Worm (Caenorhabditis elegans) whole organism, L1 larva: ENCODE data around the gene F31E8.5.
A peak's percentile ranks its signal among the peaks of the same experiment; 100 is the strongest.

Source experiments
- C16A3.4 ChIP-seq: fragments of 150-350 bp; optimal IDR thresholded peaks from 2 replicates; lab custom pipeline; 2014; ENCODE audit warnings: missing biosample characterization, missing genetic modification characterization
- Y116A8C.19 ChIP-seq: sonication (generic microtip); optimal IDR thresholded peaks from 2 replicates; lab custom pipeline; 2016; ENCODE audit warnings: missing compliant biosample characterization, missing genetic modification characterization, borderline replicate concordance
- aha-1 ChIP-seq: fragments of 150-350 bp; optimal IDR thresholded peaks from 2 replicates; lab custom pipeline; 2014; ENCODE audit warnings: missing biosample characterization, missing genetic modification characterization
- alr-1 ChIP-seq: fragments of 200-800 bp; sonication (Bioruptor generic); optimal IDR thresholded peaks from 2 replicates; lab custom pipeline; 2018; ENCODE audit warnings: borderline replicate concordance, mild to moderate bottlenecking, missing genetic modification characterization, missing compliant biosample characterization
- blmp-1 ChIP-seq: fragments of 150-350 bp; optimal IDR thresholded peaks from 2 replicates; lab custom pipeline; 2014; ENCODE audit warnings: missing biosample characterization, missing genetic modification characterization
- ceh-8 ChIP-seq: fragments of 200-800 bp; sonication (Bioruptor generic); optimal IDR thresholded peaks from 2 replicates; lab custom pipeline; 2018; ENCODE audit warnings: mild to moderate bottlenecking, missing genetic modification characterization, moderate library complexity, missing compliant biosample characterization
- ceh-82 ChIP-seq, 3 experiments: fragments of 150-350 bp in 1 of 3; sonication (generic microtip) in 2 of 3; optimal IDR thresholded peaks; 2 replicates each; lab custom pipeline; 2014 to 2017; ENCODE audit warnings: missing biosample characterization in 3 of 3, missing genetic modification characterization in 3 of 3
- dpl-1 ChIP-seq, 3 experiments: fragments of 150-350 bp in 2 of 3; sonication (generic microtip) in 1 of 3; optimal IDR thresholded peaks; 2 replicates each; lab custom pipeline; 2014 to 2017; ENCODE audit warnings: missing biosample characterization in 3 of 3, missing genetic modification characterization in 3 of 3, missing genetic modification reagents in 3 of 3
- dsc-1 ChIP-seq: sonication (generic microtip); optimal IDR thresholded peaks from 2 replicates; lab custom pipeline; 2016; ENCODE audit warnings: mild to moderate bottlenecking, missing genetic modification characterization, missing compliant biosample characterization
- efl-1 ChIP-seq, 4 experiments: fragments of 150-350 bp; optimal IDR thresholded peaks in 3 of 4; peaks in 1 of 4; 1 replicate in 1 of 4; 2 replicates in 3 of 4; lab custom pipeline; 2014; ENCODE audit warnings: missing biosample characterization in 2 of 4, missing genetic modification characterization in 2 of 4, missing genetic modification reagents in 2 of 4
- egl-13 ChIP-seq: sonication (generic microtip); optimal IDR thresholded peaks from 2 replicates; lab custom pipeline; 2016; ENCODE audit warnings: missing genotype, missing genetic modification reagents, missing genetic modification characterization, missing compliant biosample characterization
- egl-27 ChIP-seq, 2 experiments: fragments of 150-350 bp in 1 of 2; sonication (generic microtip); optimal IDR thresholded peaks; 3 replicates each; lab custom pipeline; 2017 to 2018; ENCODE audit warnings: missing biosample characterization in 2 of 2, missing genetic modification characterization in 2 of 2, missing genetic modification reagents in 2 of 2
- elt-2 ChIP-seq: sonication (generic microtip); optimal IDR thresholded peaks from 2 replicates; lab custom pipeline; 2016; ENCODE audit warnings: missing genetic modification characterization, mild to moderate bottlenecking, inconsistent platforms, missing compliant biosample characterization, missing genetic modification reagents
- elt-3 ChIP-seq, 6 experiments: fragments of 150-350 bp in 1 of 6; sonication (generic microtip); optimal IDR thresholded peaks; 2 replicates each; lab custom pipeline; 2017 to 2018; ENCODE audit warnings: missing biosample characterization in 6 of 6, missing genetic modification characterization in 6 of 6, inconsistent platforms in 1 of 6
- fkh-10 ChIP-seq: sonication (generic microtip); optimal IDR thresholded peaks from 2 replicates; lab custom pipeline; 2017; ENCODE audit warnings: missing biosample characterization, missing genetic modification reagents, missing genetic modification characterization
- fkh-4 ChIP-seq: sonication (generic microtip); optimal IDR thresholded peaks from 2 replicates; lab custom pipeline; 2016; ENCODE audit warnings: missing compliant biosample characterization, missing genetic modification characterization, borderline replicate concordance
- fkh-8 ChIP-seq: sonication (generic microtip); optimal IDR thresholded peaks from 2 replicates; lab custom pipeline; 2016; ENCODE audit warnings: mild to moderate bottlenecking, missing genetic modification characterization, missing compliant biosample characterization
- hlh-4 ChIP-seq: sonication (generic microtip); optimal IDR thresholded peaks from 2 replicates; lab custom pipeline; 2016; ENCODE audit warnings: mild to moderate bottlenecking, missing genetic modification characterization, missing compliant biosample characterization
- hpl-2 ChIP-seq: fragments of 150-350 bp; optimal IDR thresholded peaks from 2 replicates; lab custom pipeline; 2014; ENCODE audit warnings: missing biosample characterization, missing genetic modification reagents, missing genetic modification characterization
- jun-1 ChIP-seq: fragments of 150-350 bp; optimal IDR thresholded peaks from 2 replicates; lab custom pipeline; 2014; ENCODE audit warnings: missing biosample characterization, missing genetic modification reagents, missing genetic modification characterization
- lin-14 ChIP-seq: fragments of 200-800 bp; sonication (Bioruptor generic); optimal IDR thresholded peaks from 2 replicates; lab custom pipeline; 2018; ENCODE audit warnings: mild to moderate bottlenecking, missing genetic modification characterization, moderate library complexity, missing compliant biosample characterization
- lin-15B ChIP-seq: fragments of 150-350 bp; sonication (generic microtip); optimal IDR thresholded peaks from 3 replicates; lab custom pipeline; 2014; ENCODE audit warnings: missing biosample characterization, missing genetic modification characterization
- lin-35 ChIP-seq, 2 experiments: fragments of 150-350 bp; optimal IDR thresholded peaks; 2 replicates each; lab custom pipeline; 2014; ENCODE audit warnings: missing biosample characterization in 2 of 2, missing genetic modification characterization in 2 of 2, missing genetic modification reagents in 2 of 2
- mab-9 ChIP-seq: fragments of 200-800 bp; sonication (Bioruptor generic); IDR thresholded peaks from 2 replicates; pipeline ENCODE4 v1.3.6; 2022; ENCODE audit warnings: missing genetic modification reagents, missing genetic modification characterization, missing compliant biosample characterization
- mef-2 ChIP-seq: fragments of 150-350 bp; optimal IDR thresholded peaks from 2 replicates; lab custom pipeline; 2014; ENCODE audit warnings: missing biosample characterization, missing genetic modification characterization
- nhr-11 ChIP-seq: fragments of 150-350 bp; optimal IDR thresholded peaks from 2 replicates; lab custom pipeline; 2014; ENCODE audit warnings: missing biosample characterization, missing genetic modification characterization
- nhr-12 ChIP-seq: sonication (generic microtip); optimal IDR thresholded peaks from 2 replicates; lab custom pipeline; 2017; ENCODE audit warnings: missing biosample characterization, missing genetic modification characterization
- nhr-19 ChIP-seq: fragments of 200-800 bp; sonication (Bioruptor generic); conservative IDR thresholded peaks from 2 replicates; pipeline ENCODE4 v1.3.6; 2022; ENCODE audit warnings: missing genetic modification characterization, missing compliant biosample characterization
- nhr-20 ChIP-seq: sonication (generic microtip); optimal IDR thresholded peaks from 2 replicates; lab custom pipeline; 2016; ENCODE audit warnings: mild to moderate bottlenecking, missing genetic modification characterization, missing compliant biosample characterization
- nhr-237 ChIP-seq: fragments of 150-350 bp; optimal IDR thresholded peaks from 2 replicates; lab custom pipeline; 2014; ENCODE audit warnings: missing biosample characterization, missing genetic modification characterization
- nhr-47 ChIP-seq: sonication (generic microtip); optimal IDR thresholded peaks from 2 replicates; lab custom pipeline; 2016; ENCODE audit warnings: mild to moderate bottlenecking, missing genetic modification characterization, moderate library complexity, missing compliant biosample characterization
- nhr-77 ChIP-seq: fragments of 150-350 bp; optimal IDR thresholded peaks from 2 replicates; lab custom pipeline; 2014; ENCODE audit warnings: missing biosample characterization, missing genetic modification characterization
- nhr-84 ChIP-seq: sonication (generic microtip); optimal IDR thresholded peaks from 2 replicates; lab custom pipeline; 2017; ENCODE audit warnings: missing biosample characterization, missing genetic modification characterization
- nhr-90 ChIP-seq: sonication (generic microtip); optimal IDR thresholded peaks from 2 replicates; lab custom pipeline; 2016; ENCODE audit warnings: mild to moderate bottlenecking, missing genetic modification characterization, missing compliant biosample characterization; ENCODE audit not compliant: poor library complexity
- pag-3 ChIP-seq: sonication (generic microtip); optimal IDR thresholded peaks from 2 replicates; lab custom pipeline; 2017; ENCODE audit warnings: missing genetic modification characterization, mild to moderate bottlenecking, missing compliant biosample characterization, antibody characterized with exemption, borderline replicate concordance; ENCODE audit not compliant: insufficient read depth
- rnt-1 ChIP-seq: sonication (generic microtip); optimal IDR thresholded peaks from 2 replicates; lab custom pipeline; 2016; ENCODE audit warnings: mild to moderate bottlenecking, missing genetic modification characterization, moderate library complexity, missing compliant biosample characterization
- snpc-4 ChIP-seq: fragments of 150-350 bp; optimal IDR thresholded peaks from 2 replicates; lab custom pipeline; 2014; ENCODE audit warnings: missing biosample characterization, missing genetic modification characterization
- snu-23 ChIP-seq: sonication (generic microtip); optimal IDR thresholded peaks from 2 replicates; lab custom pipeline; 2016; ENCODE audit warnings: missing genetic modification characterization, missing compliant biosample characterization
- sptf-1 ChIP-seq: fragments of 150-350 bp; optimal IDR thresholded peaks from 2 replicates; lab custom pipeline; 2014; ENCODE audit warnings: missing biosample characterization, missing genetic modification characterization
- sup-37 ChIP-seq: fragments of 200-800 bp; sonication (Bioruptor generic); optimal IDR thresholded peaks from 2 replicates; lab custom pipeline; 2018; ENCODE audit warnings: mild to moderate bottlenecking, missing genetic modification characterization, missing compliant biosample characterization
- swsn-7 ChIP-seq: sonication (generic microtip); optimal IDR thresholded peaks from 2 replicates; lab custom pipeline; 2016; ENCODE audit warnings: missing genetic modification characterization, missing compliant biosample characterization
- tbx-2 ChIP-seq: sonication (generic microtip); optimal IDR thresholded peaks from 2 replicates; lab custom pipeline; 2016; ENCODE audit warnings: missing genetic modification characterization, missing compliant biosample characterization
- tlp-1 ChIP-seq: fragments of 150-350 bp; optimal IDR thresholded peaks from 2 replicates; lab custom pipeline; 2014; ENCODE audit warnings: missing biosample characterization, missing genetic modification characterization
- unc-30 ChIP-seq: sonication (generic microtip); optimal IDR thresholded peaks from 2 replicates; lab custom pipeline; 2017; ENCODE audit warnings: missing biosample characterization, missing genetic modification characterization
- unc-62 ChIP-seq: fragments of 150-350 bp; optimal IDR thresholded peaks from 2 replicates; lab custom pipeline; 2014; ENCODE audit warnings: missing biosample characterization, missing genetic modification reagents, missing genetic modification characterization
- unc-98 ChIP-seq: fragments of 200-800 bp; sonication (Bioruptor generic); IDR thresholded peaks from 2 replicates; pipeline ENCODE4 v1.3.6; 2022; ENCODE audit warnings: missing genetic modification characterization, missing compliant biosample characterization
- xbp-1 ChIP-seq: sonication (generic microtip); optimal IDR thresholded peaks from 2 replicates; lab custom pipeline; 2016; ENCODE audit warnings: missing genetic modification characterization, missing compliant biosample characterization
- zag-1 ChIP-seq: fragments of 150-350 bp; optimal IDR thresholded peaks from 2 replicates; lab custom pipeline; 2014; ENCODE audit warnings: missing biosample characterization, missing genetic modification characterization
- zip-4 ChIP-seq: fragments of 200-800 bp; sonication (Bioruptor generic); optimal IDR thresholded peaks from 2 replicates; lab custom pipeline; 2018; ENCODE audit warnings: mild to moderate bottlenecking, missing genetic modification characterization, moderate library complexity, missing compliant biosample characterization
- ztf-11 ChIP-seq, 2 experiments: sonication (generic microtip); optimal IDR thresholded peaks; 2 replicates each; lab custom pipeline; 2016 to 2017; ENCODE audit warnings: missing genetic modification characterization in 2 of 2, missing biosample characterization in 1 of 2, missing compliant biosample characterization in 1 of 2
- ztf-4 ChIP-seq: fragments of 150-350 bp; optimal IDR thresholded peaks from 2 replicates; lab custom pipeline; 2014; ENCODE audit warnings: missing biosample characterization, missing genetic modification characterization

The F31E8.5 gene

ce11 chrII:6776418-6777034, 30.5 kb downstream of the F31E8.5 start, which contains the start of gene ssup-72 (continued):
- TF ChIP-seq nhr-77 (tag; lab: Kevin White, UChicago) (peak; percentile 15), unc-98 (GFP tag; lab: Robert Waterston, UW) (no peak), snpc-4 (tag; lab: Kevin White, UChicago) (peak; percentile 41), efl-1 (optimal IDR thresholded peaks at IDR 0.05; lab: Kevin White, UChicago) (peak; percentile 27 to 87), efl-1 (GFP tag; optimal IDR thresholded peaks at IDR 0.05 in 1 of 2; lab: Kevin White, UChicago) (peak; percentile 87 to 98), tlp-1 (tag; lab: Kevin White, UChicago) (no peak), egl-27 (tag; optimal IDR thresholded peaks at IDR 0.05; lab: Kevin White, UChicago) (no peak), rnt-1 (tag; lab: Kevin White, UChicago) (peak; percentile 96), ztf-11 (tag; optimal IDR thresholded peaks at IDR 0.05; lab: Kevin White, UChicago) (peak in 1 of 2 experiments; percentile 88), dpl-1 (GFP tag; optimal IDR thresholded peaks at IDR 0.05; lab: Kevin White, UChicago) (peak; percentile 80 to 90 (median 85)), nhr-47 (peak; percentile 86), fkh-10 (GFP tag; lab: Kevin White, UChicago) (no peak), dsc-1 (peak; percentile 81), sup-37 (GFP tag; lab: Kevin White, UChicago) (peak; percentile 45), nhr-90 (tag; lab: Kevin White, UChicago) (peak; percentile 87), elt-2 (tag; lab: Kevin White, UChicago) (peak; percentile 35), mef-2 (tag; lab: Kevin White, UChicago) (no peak), lin-35 (GFP tag; optimal IDR thresholded peaks at IDR 0.05; lab: Kevin White, UChicago) (peak; percentile 84 to 91), fkh-4 (tag; lab: Kevin White, UChicago) (peak; percentile 86), swsn-7 (tag; lab: Kevin White, UChicago) (peak; percentile 80), snu-23 (GFP tag; lab: Kevin White, UChicago) (peak; percentile 84), ztf-4 (tag; lab: Kevin White, UChicago) (peak; percentile 60), C16A3.4 (tag; lab: Kevin White, UChicago) (peak; percentile 62), ceh-8 (GFP tag; lab: Kevin White, UChicago) (no peak), blmp-1 (tag; lab: Kevin White, UChicago) (peak; percentile 25), hpl-2 (GFP tag; lab: Kevin White, UChicago) (no peak), mab-9 (GFP tag; lab: Robert Waterston, UW) (peak; percentile 69), unc-62 (no peak), Y116A8C.19 (tag; lab: Kevin White, UChicago) (peak; percentile 67), nhr-11 (tag; lab: Kevin White, UChicago) (no peak), nhr-20 (peak; percentile 83), zip-4 (GFP tag; lab: Kevin White, UChicago) (no peak), nhr-12 (tag; lab: Kevin White, UChicago) (no peak), lin-15B (tag; lab: Kevin White, UChicago) (peak; percentile 39), ceh-82 (tag; optimal IDR thresholded peaks at IDR 0.05; lab: Kevin White, UChicago) (peak; percentile 18 to 61 (median 24)), xbp-1 (peak; percentile 78), zag-1 (no peak), nhr-84 (tag; lab: Kevin White, UChicago) (no peak), pag-3 (tag; lab: Kevin White, UChicago) (no peak), fkh-8 (tag; lab: Kevin White, UChicago) (peak; percentile 74), aha-1 (tag; lab: Kevin White, UChicago) (no peak), nhr-19 (GFP tag; lab: Robert Waterston, UW) (peak; percentile 79), unc-30 (tag; lab: Kevin White, UChicago) (no peak), nhr-237 (tag; lab: Kevin White, UChicago) (no peak), egl-13 (tag; lab: Kevin White, UChicago) (peak; percentile 86), jun-1 (tag; lab: Kevin White, UChicago) (no peak), hlh-4 (no peak), alr-1 (tag; lab: Kevin White, UChicago) (no peak), sptf-1 (tag; lab: Kevin White, UChicago) (no peak), lin-14 (GFP tag; lab: Kevin White, UChicago) (peak; percentile 84), elt-3 (tag; optimal IDR thresholded peaks at IDR 0.05; lab: Kevin White, UChicago) (peak in 2 of 6 experiments; percentile 32 to 47), tbx-2 (tag; lab: Kevin White, UChicago) (peak; percentile 84)
